Fruit fly (Drosophila melanogaster): ENCODE data around the gene CG7191.

dm6 chr2L:7809699-7810088 lies 42.3 kb downstream of the CG7191 start:
- no peak; the same call in 2 of the 3 replicates for TF ChIP-seq fd96Ca (GFP tag; IDR thresholded peaks at IDR 0.05)
- TF ChIP-seq CG32121 (GFP tag; IDR thresholded peaks at IDR 0.05) = peak; percentile 65
- peak; percentile 5 for TF ChIP-seq Pif1B (GFP tag; optimal IDR thresholded peaks at IDR 0.05)
- peak; percentile 79 for TF ChIP-seq Ets98B (GFP tag; IDR thresholded peaks at IDR 0.05)
- no peak for TF ChIP-seq rn (GFP tag; IDR thresholded peaks at IDR 0.05)
- TF ChIP-seq EcR (GFP tag; optimal IDR thresholded peaks at IDR 0.05) = peak; percentile 75
- no peak for TF ChIP-seq Snoo (tag; optimal IDR thresholded peaks at IDR 0.05)
- TF ChIP-seq CG9948 (tag; optimal IDR thresholded peaks at IDR 0.05) = no peak
- TF ChIP-seq CG17806 (tag; optimal IDR thresholded peaks at IDR 0.05) = no peak
- peak; percentile 69; the same call in 1 of the 2 replicates for TF ChIP-seq CG12605 (GFP tag; IDR thresholded peaks at IDR 0.05)
